Fruit fly (Drosophila melanogaster) whole organism, adult: ENCODE results near the gene CG14989.

Experiments
- CG1620 ChIP-seq: fragments of 200-800 bp; sonication (Bioruptor generic); optimal IDR thresholded peaks from 2 replicates; lab custom pipeline; 2016; ENCODE audit warnings: missing biosample characterization, missing genetic modification characterization
- Crg-1 ChIP-seq: fragments of 200-800 bp; sonication (Bioruptor generic); optimal IDR thresholded peaks from 2 replicates; lab custom pipeline; 2016; ENCODE audit warnings: missing biosample characterization, missing genetic modification characterization
- Mnt ChIP-seq: fragments of 200-800 bp; sonication (Bioruptor generic); optimal IDR thresholded peaks from 2 replicates; lab custom pipeline; 2016; ENCODE audit warnings: missing biosample characterization, mild to moderate bottlenecking, missing genetic modification characterization
- bab1 ChIP-seq: fragments of 200-800 bp; sonication (Bioruptor generic); optimal IDR thresholded peaks from 3 replicates; lab custom pipeline; 2019; ENCODE audit warnings: missing biosample characterization, mild to moderate bottlenecking, missing genetic modification characterization, moderate library complexity
- toe ChIP-seq: fragments of 200-800 bp; sonication (Bioruptor generic); optimal IDR thresholded peaks from 2 replicates; lab custom pipeline; 2016; ENCODE audit warnings: missing biosample characterization, missing genetic modification characterization

DNA sequence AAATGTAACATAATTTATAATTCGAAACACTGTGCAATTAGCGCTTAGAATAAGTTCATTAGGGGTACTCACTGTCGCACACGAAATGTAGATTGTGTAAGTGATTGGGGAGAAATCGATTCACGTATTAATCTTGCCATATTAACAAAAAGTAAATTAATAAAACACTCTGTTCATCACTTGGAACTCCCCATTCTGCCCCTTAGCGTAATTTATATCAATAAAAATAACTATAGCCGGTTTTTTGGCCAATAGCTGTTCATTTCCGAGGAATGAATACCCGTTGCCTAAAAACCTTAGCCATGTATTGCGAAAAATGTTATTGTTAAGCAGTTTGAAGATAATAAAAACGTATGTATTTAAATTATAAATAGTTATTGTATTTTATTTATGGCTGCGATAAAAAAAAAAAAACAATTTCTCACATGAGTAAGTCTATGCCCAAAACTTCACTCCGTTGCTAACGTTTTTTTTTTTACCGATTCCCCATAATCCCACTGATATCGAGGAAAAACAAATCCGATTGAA, 28.0 kb upstream of the CG14989 start, which contains the start of gene Ugt305A1:
- no peak for TF ChIP-seq toe (GFP tag; lab: Kevin White, UChicago)
- TF ChIP-seq Mnt (GFP tag; lab: Kevin White, UChicago): no peak
- TF ChIP-seq CG1620: no peak
- TF ChIP-seq bab1: no peak
- no peak for TF ChIP-seq Crg-1
